Fruit fly (Drosophila melanogaster) whole organism, embryonic: ENCODE data around the gene tank.
A peak's percentile ranks its signal among the peaks of the same experiment; 100 is the strongest.

Experiments used
- Awh ChIP-seq: fragments of 200-800 bp; sonication (Bioruptor generic); IDR thresholded peaks from 2 replicates; pipeline ENCODE4, ENCODE4 v1.3.6; 2022; ENCODE audit warnings: missing biosample characterization, missing genetic modification characterization
- CG10209 ChIP-seq: fragments of 200-800 bp; sonication (Bioruptor generic); optimal IDR thresholded peaks from 3 replicates; lab custom pipeline; 2017; ENCODE audit warnings: missing biosample characterization, mild to moderate bottlenecking, missing genetic modification characterization, missing genetic modification reagents
- CG10462 ChIP-seq: fragments of 200-800 bp; sonication (Bioruptor generic); optimal IDR thresholded peaks from 2 replicates; lab custom pipeline; 2016; ENCODE audit warnings: missing biosample characterization, missing genetic modification characterization
- CG10565 ChIP-seq: fragments of 200-800 bp; sonication (Bioruptor generic); optimal IDR thresholded peaks from 3 replicates; lab custom pipeline; 2016; ENCODE audit warnings: missing biosample characterization, mild to moderate bottlenecking, missing genetic modification characterization
- CG10654 ChIP-seq: fragments of 200-800 bp; sonication (Bioruptor generic); optimal IDR thresholded peaks from 2 replicates; lab custom pipeline; 2016; ENCODE audit warnings: missing biosample characterization, missing genetic modification characterization
- CG11695 ChIP-seq: fragments of 200-800 bp; sonication (Bioruptor generic); IDR thresholded peaks from 3 replicates; pipeline ENCODE4 v1.3.6; 2022; ENCODE audit warnings: missing biosample characterization, missing genetic modification characterization
- CG13123 ChIP-seq: fragments of 200-800 bp; sonication (Bioruptor generic); optimal IDR thresholded peaks from 2 replicates; lab custom pipeline; 2016; ENCODE audit warnings: missing biosample characterization, missing genetic modification characterization
- CG14667 ChIP-seq: fragments of 200-800 bp; sonication (Bioruptor generic); IDR thresholded peaks from 2 replicates; pipeline ENCODE4 v1.3.6; 2022; ENCODE audit warnings: missing biosample characterization, missing genetic modification characterization
- CG17328 ChIP-seq: fragments of 200-800 bp; sonication (Bioruptor generic); IDR thresholded peaks from 2 replicates; pipeline ENCODE4 v1.3.6; 2022; ENCODE audit warnings: missing biosample characterization, missing genetic modification characterization
- CG2129 ChIP-seq: fragments of 200-800 bp; sonication (Bioruptor generic); IDR thresholded peaks from 2 replicates; pipeline ENCODE4 v1.3.6; 2022; ENCODE audit warnings: missing biosample characterization, missing genetic modification characterization; ENCODE audit not compliant: partially characterized antibody
- CG2889 ChIP-seq: fragments of 200-800 bp; sonication (Bioruptor generic); IDR thresholded peaks from 3 replicates; pipeline ENCODE4 v1.3.6; 2022; ENCODE audit warnings: missing biosample characterization, missing genetic modification characterization
- CG31441 ChIP-seq: fragments of 200-800 bp; sonication (Bioruptor generic); IDR thresholded peaks from 2 replicates; pipeline ENCODE4 v1.3.6; 2022; ENCODE audit warnings: missing biosample characterization, missing genetic modification characterization
- CG34376 ChIP-seq: fragments of 200-800 bp; sonication (Bioruptor generic); optimal IDR thresholded peaks from 2 replicates; lab custom pipeline; 2018; ENCODE audit warnings: missing biosample characterization, mild to moderate bottlenecking, missing genetic modification characterization
- CG4424 ChIP-seq: fragments of 200-800 bp; sonication (Bioruptor generic); optimal IDR thresholded peaks from 3 replicates; lab custom pipeline; 2016; ENCODE audit warnings: missing biosample characterization, missing genetic modification characterization
- CG7963 ChIP-seq: fragments of 200-800 bp; sonication (Bioruptor generic); IDR thresholded peaks from 3 replicates; pipeline ENCODE4 v1.3.6; 2022; ENCODE audit warnings: missing biosample characterization, missing genetic modification characterization; ENCODE audit not compliant: partially characterized antibody
- CG8765 ChIP-seq: fragments of 200-800 bp; sonication (Bioruptor generic); IDR thresholded peaks from 2 replicates; pipeline ENCODE4 v1.3.6; 2022; ENCODE audit warnings: missing biosample characterization, missing genetic modification characterization
- CG8924 ChIP-seq: fragments of 200-800 bp; optimal IDR thresholded peaks from 3 replicates; lab custom pipeline; 2019; ENCODE audit warnings: missing biosample characterization, mild to moderate bottlenecking, missing genetic modification characterization, moderate library complexity
- CG9437 ChIP-seq: fragments of 200-800 bp; sonication (Bioruptor generic); optimal IDR thresholded peaks from 2 replicates; lab custom pipeline; 2018; ENCODE audit warnings: missing biosample characterization, mild to moderate bottlenecking, missing genetic modification characterization
- CoRest ChIP-seq: fragments of 200-800 bp; sonication (Bioruptor generic); optimal IDR thresholded peaks from 3 replicates; lab custom pipeline; 2018; ENCODE audit warnings: missing biosample characterization, mild to moderate bottlenecking, missing genetic modification characterization, moderate library complexity
- Dll ChIP-seq: fragments of 200-800 bp; sonication (Bioruptor generic); IDR thresholded peaks from 4 replicates; pipeline ENCODE4 v1.3.6; 2022; ENCODE audit warnings: missing biosample characterization, missing genetic modification characterization; ENCODE audit not compliant: partially characterized antibody
- HLHmδ ChIP-seq: fragments of 200-800 bp; sonication (Bioruptor generic); optimal IDR thresholded peaks from 2 replicates; lab custom pipeline; 2018; ENCODE audit warnings: missing biosample characterization, mild to moderate bottlenecking, missing genetic modification characterization, moderate library complexity
- abd-A ChIP-seq: fragments of 200-800 bp; sonication (Bioruptor generic); optimal IDR thresholded peaks from 3 replicates; lab custom pipeline; 2019; ENCODE audit warnings: missing biosample characterization, mild to moderate bottlenecking, missing genetic modification characterization, moderate library complexity
- ara ChIP-seq: fragments of 200-800 bp; sonication (Bioruptor generic); IDR thresholded peaks from 2 replicates; pipeline ENCODE4 v1.3.6; 2022; ENCODE audit warnings: missing biosample characterization, missing genetic modification characterization
- chinmo ChIP-seq: fragments of 200-800 bp; sonication (Bioruptor generic); IDR thresholded peaks from 4 replicates; pipeline ENCODE4 v1.3.6; 2022; ENCODE audit warnings: missing biosample characterization, missing genetic modification characterization; ENCODE audit not compliant: partially characterized antibody
- ci ChIP-seq: fragments of 200-800 bp; sonication (Bioruptor generic); IDR thresholded peaks from 3 replicates; pipeline ENCODE4 v1.3.6; 2022; ENCODE audit warnings: missing biosample characterization, missing genetic modification characterization
- crp ChIP-seq, 2 experiments: fragments of 200-800 bp; sonication (Bioruptor generic); optimal IDR thresholded peaks; 2 replicates in 1 of 2; 3 replicates in 1 of 2; lab custom pipeline; 2017; ENCODE audit warnings: missing biosample characterization in 2 of 2, missing genetic modification characterization in 2 of 2, mild to moderate bottlenecking in 1 of 2, moderate library complexity in 1 of 2
- da ChIP-seq: fragments of 200-800 bp; sonication (Bioruptor generic); optimal IDR thresholded peaks from 2 replicates; lab custom pipeline; 2016; ENCODE audit warnings: missing biosample characterization, missing genetic modification characterization
- dysf ChIP-seq: fragments of 200-800 bp; sonication (Bioruptor generic); IDR thresholded peaks from 3 replicates; pipeline ENCODE4 v1.3.6; 2022; ENCODE audit warnings: missing biosample characterization, missing genetic modification characterization
- fd3F ChIP-seq: fragments of 200-800 bp; sonication (Bioruptor generic); optimal IDR thresholded peaks from 2 replicates; lab custom pipeline; 2018; ENCODE audit warnings: missing biosample characterization, mild to moderate bottlenecking, missing genetic modification characterization, moderate library complexity
- fru ChIP-seq: fragments of >200 bp; optimal IDR thresholded peaks from 2 replicates; lab custom pipeline; 2017
- gce ChIP-seq: fragments of 200-800 bp; sonication (Bioruptor generic); IDR thresholded peaks from 3 replicates; pipeline ENCODE4 v1.3.6; 2022; ENCODE audit warnings: missing biosample characterization, missing genetic modification characterization
- gcm2 ChIP-seq: fragments of 200-800 bp; sonication (Bioruptor generic); optimal IDR thresholded peaks from 2 replicates; lab custom pipeline; 2016; ENCODE audit warnings: missing biosample characterization, missing genetic modification characterization
- gem ChIP-seq: fragments of 200-800 bp; sonication (Bioruptor generic); optimal IDR thresholded peaks from 2 replicates; lab custom pipeline; 2019; ENCODE audit warnings: missing biosample characterization, mild to moderate bottlenecking, missing genetic modification characterization, moderate library complexity
- gfzf ChIP-seq: fragments of 200-800 bp; sonication (Bioruptor generic); optimal IDR thresholded peaks from 2 replicates; lab custom pipeline; 2016; ENCODE audit warnings: missing biosample characterization, mild to moderate bottlenecking, missing genetic modification characterization, moderate library complexity
- hbn ChIP-seq: fragments of 200-800 bp; sonication (Bioruptor generic); IDR thresholded peaks from 2 replicates; pipeline ENCODE4 v1.3.6; 2022; ENCODE audit warnings: missing biosample characterization, missing genetic modification characterization; ENCODE audit not compliant: partially characterized antibody
- kah ChIP-seq: fragments of 200-800 bp; sonication (Bioruptor generic); optimal IDR thresholded peaks from 2 replicates; lab custom pipeline; 2018; ENCODE audit warnings: missing biosample characterization, mild to moderate bottlenecking, missing genetic modification characterization
- ken ChIP-seq: fragments of 200-800 bp; sonication (Bioruptor generic); IDR thresholded peaks from 3 replicates; pipeline ENCODE4 v1.3.6; 2022; ENCODE audit warnings: missing biosample characterization, missing genetic modification characterization
- lov ChIP-seq, 2 experiments: fragments of 200-800 bp in 1 of 2; fragments of >200 bp in 1 of 2; sonication (Bioruptor generic) in 1 of 2; IDR thresholded peaks in 1 of 2; optimal IDR thresholded peaks in 1 of 2; 2 replicates in 1 of 2; 3 replicates in 1 of 2; pipeline versions ENCODE4 v1.3.6 to Lab custom; 2017 to 2022; ENCODE audit warnings: missing biosample characterization in 1 of 2, missing genetic modification characterization in 1 of 2
- psq ChIP-seq: fragments of 200-800 bp; sonication (Bioruptor generic); optimal IDR thresholded peaks from 2 replicates; lab custom pipeline; 2017; ENCODE audit warnings: missing biosample characterization, missing genetic modification characterization
- pzg ChIP-seq: fragments of 200-800 bp; sonication (Bioruptor generic); optimal IDR thresholded peaks from 3 replicates; lab custom pipeline; 2018; ENCODE audit warnings: missing biosample characterization, mild to moderate bottlenecking, missing genetic modification characterization, moderate library complexity
- run ChIP-seq: fragments of 200-800 bp; sonication (Bioruptor generic); optimal IDR thresholded peaks from 3 replicates; lab custom pipeline; 2018; ENCODE audit warnings: missing biosample characterization, mild to moderate bottlenecking, missing genetic modification characterization
- sens-2 ChIP-seq: fragments of 200-800 bp; sonication (Bioruptor generic); IDR thresholded peaks from 2 replicates; pipeline ENCODE4 v1.3.6; 2022; ENCODE audit warnings: missing biosample characterization, missing genetic modification characterization
- slbo ChIP-seq: fragments of 200-800 bp; sonication (Bioruptor generic); IDR thresholded peaks from 2 replicates; pipeline ENCODE4 v1.3.6; 2022; ENCODE audit warnings: missing biosample characterization, missing genetic modification characterization
- sqz ChIP-seq: fragments of 200-800 bp; sonication (Bioruptor generic); optimal IDR thresholded peaks from 3 replicates; lab custom pipeline; 2018; ENCODE audit warnings: missing biosample characterization, mild to moderate bottlenecking, missing genetic modification characterization
- sr ChIP-seq: fragments of 200-800 bp; sonication (Bioruptor generic); IDR thresholded peaks from 3 replicates; pipeline ENCODE4 v1.3.6; 2022; ENCODE audit warnings: missing biosample characterization, missing genetic modification characterization
- stwl ChIP-seq: fragments of 200-800 bp; sonication (Bioruptor generic); optimal IDR thresholded peaks from 3 replicates; lab custom pipeline; 2018; ENCODE audit warnings: missing biosample characterization, mild to moderate bottlenecking, missing genetic modification characterization, moderate library complexity
- tap ChIP-seq: fragments of 200-800 bp; optimal IDR thresholded peaks from 3 replicates; lab custom pipeline; 2019; ENCODE audit warnings: missing biosample characterization, mild to moderate bottlenecking, missing genetic modification characterization, moderate library complexity
- tio ChIP-seq: fragments of 200-800 bp; sonication (Bioruptor generic); optimal IDR thresholded peaks from 2 replicates; lab custom pipeline; 2017; ENCODE audit warnings: missing biosample characterization, missing genetic modification characterization, inconsistent platforms
- tll ChIP-seq, 2 experiments: fragments of 200-800 bp in 1 of 2; fragments of >200 bp in 1 of 2; sonication (Bioruptor generic) in 1 of 2; optimal IDR thresholded peaks; 2 replicates each; lab custom pipeline; 2017 to 2019; ENCODE audit warnings: missing biosample characterization in 2 of 2, missing genetic modification characterization in 2 of 2, mild to moderate bottlenecking in 1 of 2, moderate library complexity in 1 of 2
- tup ChIP-seq: fragments of 200-800 bp; sonication (Bioruptor generic); optimal IDR thresholded peaks from 2 replicates; lab custom pipeline; 2016; ENCODE audit warnings: missing biosample characterization, mild to moderate bottlenecking, missing genetic modification characterization, moderate library complexity
- twi ChIP-seq: fragments of 200-800 bp; optimal IDR thresholded peaks from 2 replicates; lab custom pipeline; 2019; ENCODE audit warnings: missing biosample characterization, mild to moderate bottlenecking, missing genetic modification characterization, moderate library complexity

tank gene

DNA sequence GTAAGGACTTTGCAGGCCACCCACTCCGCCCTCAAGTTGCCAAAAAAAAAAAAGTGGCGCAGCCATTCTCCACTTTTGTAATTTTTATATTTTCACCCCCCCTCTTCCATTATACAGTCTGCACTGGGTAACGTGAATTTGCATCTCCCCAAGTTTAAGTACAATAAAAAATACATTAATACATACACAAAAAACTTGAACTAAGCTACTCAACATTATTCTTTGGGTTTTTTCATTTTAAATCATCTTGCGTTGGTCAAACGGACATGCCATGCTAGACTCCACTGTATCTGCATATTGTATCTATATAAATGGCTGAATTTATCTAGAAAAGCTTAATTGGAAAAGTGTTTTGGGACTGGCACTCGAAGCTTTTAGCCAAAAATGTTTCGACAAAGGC is 23.7 kb upstream of the tank start (continued):
- no peak for TF ChIP-seq Awh (GFP tag; lab: Robert Waterston, UW)
- TF ChIP-seq CG14667 (GFP tag; lab: Robert Waterston, UW), result peak; percentile 54
- TF ChIP-seq sens-2 (GFP tag; lab: Robert Waterston, UW), result no peak
- TF ChIP-seq stwl, result no peak
- no peak for TF ChIP-seq CG10462 (GFP tag; lab: Kevin White, UChicago)
- peak; percentile 22 for TF ChIP-seq CG4424 (GFP tag; lab: Kevin White, UChicago)
- TF ChIP-seq gfzf (GFP tag; lab: Kevin White, UChicago), result no peak
- TF ChIP-seq pzg, result no peak
- TF ChIP-seq CG10654 (GFP tag; lab: Kevin White, UChicago), result peak; percentile 4
- no peak for TF ChIP-seq gcm2 (GFP tag; lab: Kevin White, UChicago)
- TF ChIP-seq Dll (GFP tag; lab: Robert Waterston, UW), result no peak
- TF ChIP-seq CG34376, result no peak
- TF ChIP-seq tup, result no peak
- TF ChIP-seq CG31441 (GFP tag; lab: Robert Waterston, UW), result no peak
- 0 out of 3 replicates have a peak, but pooled peaks have one; percentile 46 for TF ChIP-seq ci
- no peak for TF ChIP-seq CG13123 (GFP tag; lab: Kevin White, UChicago)
- no peak for TF ChIP-seq ara
- TF ChIP-seq run (tag; lab: Kevin White, UChicago), result no peak
- no peak for TF ChIP-seq CG7963 (GFP tag; lab: Robert Waterston, UW)
- TF ChIP-seq CG10565 (GFP tag; lab: Kevin White, UChicago), result no peak
- TF ChIP-seq CG2889 (GFP tag; lab: Robert Waterston, UW), result no peak
- TF ChIP-seq fd3F, result no peak
- TF ChIP-seq CG11695, result 0 out of 3 replicates have a peak, but pooled peaks have one; percentile 27
- no peak for TF ChIP-seq psq
- TF ChIP-seq CG8765 (GFP tag; lab: Robert Waterston, UW), result no peak
- TF ChIP-seq CG17328 (GFP tag; lab: Robert Waterston, UW), result no peak
- TF ChIP-seq dysf (GFP tag; lab: Robert Waterston, UW), result peak; percentile 46; the same call in 1 of the 3 replicates
- no peak for TF ChIP-seq CG9437
- TF ChIP-seq tio, result no peak
- TF ChIP-seq sr (GFP tag; lab: Robert Waterston, UW), result no peak
- no peak for TF ChIP-seq HLHmδ
- no peak for TF ChIP-seq CG2129 (GFP tag; lab: Robert Waterston, UW)
- TF ChIP-seq da, result no peak
- TF ChIP-seq slbo (GFP tag; lab: Robert Waterston, UW), result peak; percentile 65
- no peak for TF ChIP-seq sqz (GFP tag; lab: Kevin White, UChicago)
- no peak for TF ChIP-seq crp (GFP tag; optimal IDR thresholded peaks at IDR 0.05; lab: Kevin White, UChicago)
- no peak for TF ChIP-seq fru
- no peak for TF ChIP-seq abd-A (tag; lab: Kevin White, UChicago)
- TF ChIP-seq kah (GFP tag; lab: Kevin White, UChicago), result no peak
- no peak for TF ChIP-seq chinmo (GFP tag; lab: Robert Waterston, UW)
- no peak for TF ChIP-seq CG8924 (tag; lab: Kevin White, UChicago)
- peak; percentile 47 for TF ChIP-seq gem (tag; lab: Kevin White, UChicago)
- TF ChIP-seq gce (GFP tag; lab: Robert Waterston, UW), result no peak
- TF ChIP-seq hbn, result no peak
- TF ChIP-seq twi (tag; lab: Kevin White, UChicago), result no peak
- TF ChIP-seq tll (GFP tag; optimal IDR thresholded peaks at IDR 0.05; lab: Kevin White, UChicago), result no peak
- no peak for TF ChIP-seq lov (optimal IDR thresholded peaks at IDR 0.05; lab: Kevin White, UChicago)
- no peak for TF ChIP-seq lov (GFP tag; IDR thresholded peaks at IDR 0.05; lab: Robert Waterston, UW)
- peak; percentile 30 for TF ChIP-seq tap (tag; lab: Kevin White, UChicago)
- no peak for TF ChIP-seq ken (GFP tag; lab: Robert Waterston, UW)
- TF ChIP-seq CoRest, result peak; percentile 5
- no peak for TF ChIP-seq CG10209
